Fruit fly (Drosophila melanogaster): Measurements from ENCODE around the gene danr.

Gene danr

DNA sequence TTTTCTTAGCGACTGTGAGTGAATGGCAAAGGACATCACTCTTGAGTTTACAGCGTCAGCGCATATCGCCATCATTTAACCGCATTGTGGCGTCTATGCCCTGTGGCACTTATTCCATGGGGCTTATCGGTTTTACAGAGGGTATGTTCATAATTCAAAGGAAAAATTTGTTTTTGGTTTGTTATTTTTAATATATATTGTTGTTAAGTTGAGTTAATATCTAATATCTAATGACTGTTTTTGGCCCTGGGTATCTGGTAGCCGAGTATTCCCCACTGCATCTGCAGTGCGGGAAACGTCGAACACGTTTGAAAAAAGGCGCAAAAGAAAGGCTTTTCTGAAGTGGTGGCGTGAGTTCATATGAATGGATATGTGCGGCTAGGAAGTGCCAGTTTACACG is 40.6 kb downstream of the danr start (continued):
- TF ChIP-seq chinmo (GFP tag; IDR thresholded peaks at IDR 0.05; ENCODE audit: partially characterized antibody) (no peak), CG12942 (GFP tag; optimal IDR thresholded peaks at IDR 0.05) (peak; percentile 62), Dref (GFP tag; IDR thresholded peaks at IDR 0.05) (no peak), CG6689 (GFP tag; IDR thresholded peaks at IDR 0.05) (peak; percentile 75), CG2889 (GFP tag; IDR thresholded peaks at IDR 0.05) (peak; percentile 65; the same call in 2 of the 3 replicates), jigr1 (GFP tag; IDR thresholded peaks at IDR 0.05) (0 out of 3 replicates have a peak, but pooled peaks have one; percentile 59), otp (GFP tag; IDR thresholded peaks at IDR 0.05) (peak; percentile 89), CTCF (GFP tag; optimal IDR thresholded peaks at IDR 0.05) (no peak), CG5245 (GFP tag; optimal IDR thresholded peaks at IDR 0.05) (no peak), CG17912 (GFP tag; optimal IDR thresholded peaks at IDR 0.05) (no peak), gro (GFP tag; optimal IDR thresholded peaks at IDR 0.05) (no peak), CG15479 (GFP tag; optimal IDR thresholded peaks at IDR 0.05) (peak; percentile 42), bigmax (GFP tag; optimal IDR thresholded peaks at IDR 0.05) (no peak), Side (GFP tag; optimal IDR thresholded peaks at IDR 0.05) (no peak), HmgZ (tag; optimal IDR thresholded peaks at IDR 0.05) (peak; percentile 9), CG9932 (GFP tag; IDR thresholded peaks at IDR 0.05) (peak; percentile 20; the same call in 1 of the 2 replicates), fd102C (GFP tag; optimal IDR thresholded peaks at IDR 0.05) (peak; percentile 89), CG6654 (GFP tag; optimal IDR thresholded peaks at IDR 0.05) (no peak), jing (GFP tag; optimal IDR thresholded peaks at IDR 0.05) (peak; percentile 54), CG10565 (GFP tag; optimal IDR thresholded peaks at IDR 0.05) (no peak), tin (GFP tag; optimal IDR thresholded peaks at IDR 0.05) (peak; percentile 52), gsb (GFP tag; IDR thresholded peaks at IDR 0.05) (no peak), Optix (GFP tag; IDR thresholded peaks at IDR 0.05) (peak; percentile 83; the same call in 2 of the 3 replicates), CG17361 (GFP tag; IDR thresholded peaks at IDR 0.05) (peak; percentile 56; the same call in 2 of the 3 replicates), pros (GFP tag; optimal IDR thresholded peaks at IDR 0.05) (no peak), Doc2 (GFP tag; IDR thresholded peaks at IDR 0.05) (peak; percentile 19; the same call in 1 of the 2 replicates), ind (GFP tag; optimal IDR thresholded peaks at IDR 0.05) (no peak), MESR4 (GFP tag; optimal IDR thresholded peaks at IDR 0.05) (no peak), CG6791 (GFP tag; IDR thresholded peaks at IDR 0.05; ENCODE audit: partially characterized antibody) (no peak), CG7556 (GFP tag; optimal IDR thresholded peaks at IDR 0.05) (peak; percentile 32), unc-4 (GFP tag; IDR thresholded peaks at IDR 0.05; ENCODE audit: partially characterized antibody) (no peak), CG17612 (GFP tag; IDR thresholded peaks at IDR 0.05) (0 out of 2 replicates have a peak, but pooled peaks have one; percentile 16), CG18764 (GFP tag; optimal IDR thresholded peaks at IDR 0.05) (no peak), Dek (tag; optimal IDR thresholded peaks at IDR 0.05) (no peak), lov (optimal IDR thresholded peaks at IDR 0.05) (no peak), lov (GFP tag; IDR thresholded peaks at IDR 0.05) (0 out of 3 replicates have a peak, but pooled peaks have one; percentile 23), Mrtf (GFP tag; IDR thresholded peaks at IDR 0.05) (peak; percentile 75), CG8388 (GFP tag; optimal IDR thresholded peaks at IDR 0.05) (peak; percentile 52), CG12071 (GFP tag; optimal IDR thresholded peaks at IDR 0.05) (no peak), mam (GFP tag; optimal IDR thresholded peaks at IDR 0.05) (no peak), CG32772 (GFP tag; IDR thresholded peaks at IDR 0.05) (peak; percentile 75), tll (GFP tag; optimal IDR thresholded peaks at IDR 0.05) (no peak), Atf3 (GFP tag; optimal IDR thresholded peaks at IDR 0.05) (peak; percentile 34), nerfin-2 (GFP tag; IDR thresholded peaks at IDR 0.05; ENCODE audit: partially characterized antibody) (0 out of 2 replicates have a peak, but pooled peaks have one; percentile 26), Poxn (GFP tag; IDR thresholded peaks at IDR 0.05) (no peak), cad (GFP tag; optimal IDR thresholded peaks at IDR 0.05) (no peak), CG11093 (GFP tag; IDR thresholded peaks at IDR 0.05) (0 out of 3 replicates have a peak, but pooled peaks have one; percentile 53), slou (GFP tag; optimal IDR thresholded peaks at IDR 0.05) (no peak), HLHmδ (GFP tag; optimal IDR thresholded peaks at IDR 0.05) (no peak), bbx (GFP tag; IDR thresholded peaks at IDR 0.05; ENCODE audit: partially characterized antibody) (no peak), CG10274 (GFP tag; optimal IDR thresholded peaks at IDR 0.05) (no peak), Tbp (GFP tag; optimal IDR thresholded peaks at IDR 0.05) (no peak)
